Worm (Caenorhabditis elegans) whole organism, mixed stage, embryonic: Measurements from ENCODE around the gene clec-252.

ENCODE experiments used
- M03D4.4 ChIP-seq: sonication (generic microtip); optimal IDR thresholded peaks from 2 replicates; lab custom pipeline; 2017; ENCODE audit warnings: mild to moderate bottlenecking, missing genetic modification characterization, missing compliant biosample characterization
- bed-3 ChIP-seq: fragments of 200-800 bp; sonication (Bioruptor generic); optimal IDR thresholded peaks from 3 replicates; lab custom pipeline; 2018; ENCODE audit warnings: mild to moderate bottlenecking, missing genetic modification characterization, moderate library complexity, missing compliant biosample characterization
- blmp-1 ChIP-seq: fragments of 150-350 bp; optimal IDR thresholded peaks from 2 replicates; lab custom pipeline; 2014; ENCODE audit warnings: missing biosample characterization, missing genetic modification characterization
- ceh-39 ChIP-seq: fragments of 150-350 bp; optimal IDR thresholded peaks from 2 replicates; lab custom pipeline; 2014; ENCODE audit warnings: missing biosample characterization, missing genetic modification characterization
- ceh-83 ChIP-seq: fragments of 200-800 bp; sonication (Bioruptor generic); optimal IDR thresholded peaks from 2 replicates; lab custom pipeline; 2018; ENCODE audit warnings: mild to moderate bottlenecking, missing genetic modification characterization, missing compliant biosample characterization
- ces-1 ChIP-seq: fragments of 150-350 bp; optimal IDR thresholded peaks from 2 replicates; lab custom pipeline; 2014; ENCODE audit warnings: missing biosample characterization, missing genetic modification reagents, missing genetic modification characterization
- cnd-1 ChIP-seq: fragments of 200-800 bp; sonication (Bioruptor generic); optimal IDR thresholded peaks from 2 replicates; lab custom pipeline; 2018; ENCODE audit warnings: mild to moderate bottlenecking, missing genetic modification characterization, missing compliant biosample characterization
- drap-1 ChIP-seq: fragments of 200-800 bp; sonication (Bioruptor generic); optimal IDR thresholded peaks from 3 replicates; lab custom pipeline; 2018; ENCODE audit warnings: mild to moderate bottlenecking, missing genetic modification characterization, missing compliant biosample characterization
- elt-1 ChIP-seq: sonication (generic microtip); optimal IDR thresholded peaks from 2 replicates; lab custom pipeline; 2017; ENCODE audit warnings: missing genetic modification characterization, mild to moderate bottlenecking, missing compliant biosample characterization, antibody characterized with exemption, moderate library complexity, borderline replicate concordance; ENCODE audit not compliant: insufficient read depth
- ham-2 ChIP-seq: fragments of 200-800 bp; sonication (Bioruptor generic); optimal IDR thresholded peaks from 2 replicates; lab custom pipeline; 2018; ENCODE audit warnings: mild to moderate bottlenecking, missing genetic modification characterization, missing compliant biosample characterization
- hlh-1 ChIP-seq: fragments of 150-350 bp; optimal IDR thresholded peaks from 2 replicates; lab custom pipeline; 2014; ENCODE audit warnings: missing biosample characterization, missing genetic modification reagents, missing genetic modification characterization
- lin-13 ChIP-seq: fragments of 150-350 bp; optimal IDR thresholded peaks from 2 replicates; lab custom pipeline; 2014; ENCODE audit warnings: missing biosample characterization, missing genetic modification characterization
- lin-32 ChIP-seq: fragments of 200-800 bp; sonication (Bioruptor generic); optimal IDR thresholded peaks from 2 replicates; lab custom pipeline; 2018; ENCODE audit warnings: mild to moderate bottlenecking, missing genetic modification characterization, missing compliant biosample characterization
- lsy-2 ChIP-seq: fragments of 150-350 bp; optimal IDR thresholded peaks from 2 replicates; lab custom pipeline; 2014; ENCODE audit warnings: missing biosample characterization, missing genetic modification characterization
- mab-5 ChIP-seq: fragments of 150-350 bp; optimal IDR thresholded peaks from 2 replicates; lab custom pipeline; 2014; ENCODE audit warnings: missing biosample characterization, missing genetic modification characterization
- mep-1 ChIP-seq: fragments of 150-350 bp; optimal IDR thresholded peaks from 2 replicates; lab custom pipeline; 2017; ENCODE audit warnings: missing biosample characterization, missing genetic modification reagents, missing genetic modification characterization, inconsistent platforms
- nhr-12 ChIP-seq: fragments of 150-350 bp; optimal IDR thresholded peaks from 2 replicates; lab custom pipeline; 2014; ENCODE audit warnings: missing biosample characterization, missing genetic modification characterization
- nhr-2 ChIP-seq: fragments of 150-350 bp; optimal IDR thresholded peaks from 2 replicates; lab custom pipeline; 2014; ENCODE audit warnings: missing biosample characterization, missing genetic modification characterization
- nhr-28 ChIP-seq: fragments of 150-350 bp; optimal IDR thresholded peaks from 2 replicates; lab custom pipeline; 2014; ENCODE audit warnings: missing biosample characterization, missing genetic modification characterization
- pha-4 ChIP-seq: fragments of 150-350 bp; optimal IDR thresholded peaks from 2 replicates; lab custom pipeline; 2018; ENCODE audit warnings: missing biosample characterization, missing genetic modification reagents, missing genetic modification characterization
- sem-2 ChIP-seq: fragments of 200-800 bp; sonication (Bioruptor generic); optimal IDR thresholded peaks from 2 replicates; lab custom pipeline; 2018; ENCODE audit warnings: mild to moderate bottlenecking, missing genetic modification characterization, missing compliant biosample characterization
- snpc-4 ChIP-seq: fragments of 150-350 bp; optimal IDR thresholded peaks from 2 replicates; lab custom pipeline; 2014; ENCODE audit warnings: missing biosample characterization, missing genetic modification characterization
- sptf-1 ChIP-seq: sonication (generic microtip); optimal IDR thresholded peaks from 2 replicates; lab custom pipeline; 2017; ENCODE audit warnings: mild to moderate bottlenecking, missing genetic modification characterization, moderate library complexity, missing compliant biosample characterization
- tbx-8 ChIP-seq: fragments of 200-800 bp; sonication (Bioruptor generic); optimal IDR thresholded peaks from 2 replicates; lab custom pipeline; 2018; ENCODE audit warnings: mild to moderate bottlenecking, missing genetic modification characterization, moderate library complexity, missing compliant biosample characterization
- unc-120 ChIP-seq: sonication (generic microtip); optimal IDR thresholded peaks from 2 replicates; lab custom pipeline; 2017; ENCODE audit warnings: missing genetic modification characterization, missing compliant biosample characterization; ENCODE audit not compliant: poor library complexity, severe bottlenecking
- unc-39 ChIP-seq: fragments of 150-350 bp; optimal IDR thresholded peaks from 2 replicates; lab custom pipeline; 2014; ENCODE audit warnings: missing biosample characterization, missing genetic modification characterization
- unc-62 ChIP-seq: fragments of 150-350 bp; optimal IDR thresholded peaks from 2 replicates; lab custom pipeline; 2014; ENCODE audit warnings: missing biosample characterization, missing genetic modification reagents, missing genetic modification characterization
- zip-8 ChIP-seq: fragments of 150-350 bp; optimal IDR thresholded peaks from 2 replicates; lab custom pipeline; 2014; ENCODE audit warnings: missing biosample characterization, missing genetic modification characterization
- ztf-11 ChIP-seq: fragments of 150-350 bp; optimal IDR thresholded peaks from 2 replicates; lab custom pipeline; 2014; ENCODE audit warnings: missing biosample characterization, missing genetic modification characterization

Gene clec-252

ce11 chrV:18709203-18709860 is 39.3 kb downstream of the clec-252 start, which contains the start of gene Y17D7C.6:
Gene Y17D7C.6 (plus strand): TSS chrV:18709810.
- TF ChIP-seq M03D4.4 = no peak
- no peak for TF ChIP-seq elt-1 (tag; lab: Kevin White, UChicago)
- no peak for TF ChIP-seq lsy-2
- no peak for TF ChIP-seq mab-5
- no peak for TF ChIP-seq unc-62 (GFP tag; lab: Kevin White, UChicago)
- no peak for TF ChIP-seq blmp-1 (tag; lab: Kevin White, UChicago)
- TF ChIP-seq ham-2 (GFP tag; lab: Kevin White, UChicago) = no peak
- no peak for TF ChIP-seq nhr-28
- TF ChIP-seq lin-32 = no peak
- no peak for TF ChIP-seq drap-1 (GFP tag; lab: Kevin White, UChicago)
- no peak for TF ChIP-seq mep-1 (tag; lab: Kevin White, UChicago)
- TF ChIP-seq bed-3 = no peak

- no peak for TF ChIP-seq ceh-83 (GFP tag; lab: Kevin White, UChicago)
- no peak for TF ChIP-seq nhr-12
Observed at ce11 chrV:18708015-18708414, 40.6 kb downstream of the clec-252 start.

ce11 chrV:18706063-18706620 is 42.5 kb downstream of the clec-252 start, which contains the start of gene Y17D7C.1:
Gene Y17D7C.1 (plus strand): TSS chrV:18706570.
- TF ChIP-seq zip-8 (no peak), hlh-1 (tag; lab: Kevin White, UChicago) (peak; percentile 26)

- TF ChIP-seq unc-62 (GFP tag; lab: Kevin White, UChicago) (no peak), nhr-28 (no peak), mep-1 (tag; lab: Kevin White, UChicago) (no peak), cnd-1 (tag; lab: Kevin White, UChicago) (no peak), bed-3 (no peak), lin-13 (no peak), zip-8 (no peak), unc-120 (tag; lab: Kevin White, UChicago) (no peak), lsy-2 (no peak), mab-5 (no peak), snpc-4 (tag; lab: Kevin White, UChicago) (no peak), unc-39 (no peak), ceh-39 (tag; lab: Kevin White, UChicago) (no peak), ces-1 (GFP tag; lab: Kevin White, UChicago) (no peak), drap-1 (GFP tag; lab: Kevin White, UChicago) (no peak), hlh-1 (tag; lab: Kevin White, UChicago) (no peak), pha-4 (tag; lab: Kevin White, UChicago) (no peak), M03D4.4 (no peak), sptf-1 (no peak), sem-2 (GFP tag; lab: Kevin White, UChicago) (no peak)
Observed at ce11 chrV:18705319-18706062, 43.1 kb downstream of the clec-252 start.

- TF ChIP-seq drap-1 (GFP tag; lab: Kevin White, UChicago) = no peak
Observed at ce11 chrV:18701306-18701705, 47.3 kb downstream of the clec-252 start, which contains the start of gene Y69H2.9. Gene Y69H2.9 (plus strand): TSS chrV:18701538.

ce11 chrV:18699326-18699725 is 49.3 kb downstream of the clec-252 start, which contains the start of gene nhr-241:
Gene nhr-241 (plus strand): TSS chrV:18699451.
- TF ChIP-seq nhr-28 (no peak), tbx-8 (GFP tag; lab: Kevin White, UChicago) (no peak), nhr-12 (no peak), mab-5 (no peak), snpc-4 (tag; lab: Kevin White, UChicago) (no peak), drap-1 (GFP tag; lab: Kevin White, UChicago) (no peak), lsy-2 (no peak), sem-2 (GFP tag; lab: Kevin White, UChicago) (no peak), elt-1 (tag; lab: Kevin White, UChicago) (no peak), blmp-1 (tag; lab: Kevin White, UChicago) (no peak), ceh-39 (tag; lab: Kevin White, UChicago) (no peak), sptf-1 (no peak), ces-1 (GFP tag; lab: Kevin White, UChicago) (no peak), ceh-83 (GFP tag; lab: Kevin White, UChicago) (no peak), hlh-1 (tag; lab: Kevin White, UChicago) (no peak), M03D4.4 (no peak), lin-32 (no peak), ztf-11 (tag; lab: Kevin White, UChicago) (no peak), nhr-2 (no peak)
